Fruit fly (Drosophila melanogaster) whole organism, prepupa: ENCODE measurements around the gene CG14563.

ENCODE experiments used
- Blimp-1 ChIP-seq: fragments of 200-800 bp; sonication (Bioruptor generic); optimal IDR thresholded peaks from 3 replicates; lab custom pipeline; 2017; ENCODE audit warnings: missing biosample characterization, missing genetic modification characterization, mild to moderate bottlenecking, moderate library complexity, missing genetic modification reagents
- CG10631 ChIP-seq: fragments of 200-800 bp; sonication (Bioruptor generic); optimal IDR thresholded peaks from 2 replicates; lab custom pipeline; 2016; ENCODE audit warnings: missing biosample characterization, missing genetic modification characterization
- CG10669 ChIP-seq: fragments of 200-800 bp; sonication (Bioruptor generic); optimal IDR thresholded peaks from 3 replicates; lab custom pipeline; 2018; ENCODE audit warnings: missing biosample characterization, mild to moderate bottlenecking, missing genetic modification characterization, moderate library complexity
- CG11294 ChIP-seq: fragments of 200-800 bp; sonication (Bioruptor generic); IDR thresholded peaks from 2 replicates; pipeline ENCODE4 v1.3.6; 2022; ENCODE audit warnings: missing biosample characterization, missing genetic modification characterization
- CG11762 ChIP-seq: fragments of 200-800 bp; sonication (Bioruptor generic); optimal IDR thresholded peaks from 3 replicates; lab custom pipeline; 2016; ENCODE audit warnings: missing biosample characterization, missing genetic modification characterization; ENCODE audit not compliant: insufficient read depth
- CG11902 ChIP-seq: fragments of 200-800 bp; sonication (Bioruptor generic); optimal IDR thresholded peaks from 3 replicates; lab custom pipeline; 2016; ENCODE audit warnings: missing biosample characterization, missing genetic modification characterization
- CG15336 ChIP-seq: fragments of 200-800 bp; sonication (Bioruptor generic); IDR thresholded peaks from 2 replicates; pipeline ENCODE4 v1.3.6; 2022; ENCODE audit warnings: missing biosample characterization, missing genetic modification characterization
- CG16779 ChIP-seq: fragments of 200-800 bp; sonication (Bioruptor generic); optimal IDR thresholded peaks from 3 replicates; lab custom pipeline; 2017; ENCODE audit warnings: missing biosample characterization, mild to moderate bottlenecking, missing genetic modification characterization
- CG31627 ChIP-seq: fragments of 200-800 bp; sonication (Bioruptor generic); optimal IDR thresholded peaks from 3 replicates; lab custom pipeline; 2016; ENCODE audit warnings: missing biosample characterization, missing genetic modification characterization
- CG34406 ChIP-seq: fragments of 200-800 bp; sonication (Bioruptor generic); optimal IDR thresholded peaks from 3 replicates; lab custom pipeline; 2016; ENCODE audit warnings: missing biosample characterization, missing genetic modification characterization
- CG3919 ChIP-seq: fragments of 200-800 bp; sonication (Bioruptor generic); optimal IDR thresholded peaks from 3 replicates; lab custom pipeline; 2016; ENCODE audit warnings: missing biosample characterization, missing genetic modification characterization
- CG4318 ChIP-seq: fragments of 200-800 bp; sonication (Bioruptor generic); optimal IDR thresholded peaks from 3 replicates; lab custom pipeline; 2017; ENCODE audit warnings: missing biosample characterization, mild to moderate bottlenecking, missing genetic modification characterization
- CG6163 ChIP-seq: fragments of 200-800 bp; sonication (Bioruptor generic); IDR thresholded peaks from 3 replicates; pipeline ENCODE4 v1.3.6; 2022; ENCODE audit warnings: missing biosample characterization, missing genetic modification characterization
- CG6276 ChIP-seq: fragments of 200-800 bp; sonication (Bioruptor generic); optimal IDR thresholded peaks from 2 replicates; lab custom pipeline; 2017; ENCODE audit warnings: missing biosample characterization, mild to moderate bottlenecking, missing genetic modification characterization
- CG6792 ChIP-seq: fragments of 200-800 bp; sonication (Bioruptor generic); optimal IDR thresholded peaks from 3 replicates; lab custom pipeline; 2016; ENCODE audit warnings: missing biosample characterization, missing genetic modification characterization
- CG7368 ChIP-seq: fragments of 200-800 bp; sonication (Bioruptor generic); optimal IDR thresholded peaks from 3 replicates; lab custom pipeline; 2016; ENCODE audit warnings: missing biosample characterization, missing genetic modification characterization
- CG8119 ChIP-seq: fragments of 200-800 bp; sonication (Bioruptor generic); IDR thresholded peaks from 3 replicates; pipeline ENCODE4 v1.3.6; 2022; ENCODE audit warnings: missing biosample characterization, missing genetic modification characterization
- CG8319 ChIP-seq: fragments of 200-800 bp; sonication (Bioruptor generic); optimal IDR thresholded peaks from 3 replicates; lab custom pipeline; 2016; ENCODE audit warnings: missing biosample characterization, missing genetic modification characterization
- CG9139 ChIP-seq: fragments of 200-800 bp; sonication (Bioruptor generic); optimal IDR thresholded peaks from 3 replicates; lab custom pipeline; 2017; ENCODE audit warnings: missing biosample characterization, mild to moderate bottlenecking, missing genetic modification characterization
- Eip75B ChIP-seq: fragments of 200-800 bp; sonication (Bioruptor generic); optimal IDR thresholded peaks from 3 replicates; lab custom pipeline; 2016; ENCODE audit warnings: missing biosample characterization, missing genetic modification characterization
- Eip93F ChIP-seq: fragments of 200-800 bp; sonication (Bioruptor generic); optimal IDR thresholded peaks from 2 replicates; lab custom pipeline; 2016; ENCODE audit warnings: missing biosample characterization, mild to moderate bottlenecking, missing genetic modification characterization
- Ets21C ChIP-seq: fragments of 200-800 bp; sonication (Bioruptor generic); optimal IDR thresholded peaks from 3 replicates; lab custom pipeline; 2016; ENCODE audit warnings: missing biosample characterization, missing genetic modification characterization
- Ets96B ChIP-seq: fragments of 200-800 bp; optimal IDR thresholded peaks from 2 replicates; lab custom pipeline; 2019; ENCODE audit warnings: missing biosample characterization, mild to moderate bottlenecking, missing genetic modification characterization, moderate library complexity
- Gug ChIP-seq: fragments of 200-800 bp; sonication (Bioruptor generic); IDR thresholded peaks from 2 replicates; pipeline ENCODE4 v1.3.6; 2022; ENCODE audit warnings: missing biosample characterization, missing genetic modification characterization
- Hr38 ChIP-seq: sonication (Bioruptor generic); optimal IDR thresholded peaks from 2 replicates; lab custom pipeline; 2016; ENCODE audit warnings: missing biosample characterization, missing genetic modification characterization
- Hr39 ChIP-seq: fragments of 200-800 bp; sonication (Bioruptor generic); optimal IDR thresholded peaks from 2 replicates; lab custom pipeline; 2016; ENCODE audit warnings: missing biosample characterization, missing genetic modification characterization
- Hr4 ChIP-seq: fragments of 200-800 bp; sonication (Bioruptor generic); optimal IDR thresholded peaks from 3 replicates; lab custom pipeline; 2016; ENCODE audit warnings: missing biosample characterization, missing genetic modification characterization
- Met ChIP-seq: fragments of 200-800 bp; sonication (Bioruptor generic); optimal IDR thresholded peaks from 3 replicates; lab custom pipeline; 2016; ENCODE audit warnings: missing biosample characterization, missing genetic modification characterization
- OdsH ChIP-seq: fragments of 200-800 bp; sonication (Bioruptor generic); optimal IDR thresholded peaks from 3 replicates; lab custom pipeline; 2016; ENCODE audit warnings: missing biosample characterization, missing genetic modification characterization
- Smox ChIP-seq: fragments of 200-800 bp; sonication (Bioruptor generic); optimal IDR thresholded peaks from 3 replicates; lab custom pipeline; 2016; ENCODE audit warnings: missing biosample characterization, missing genetic modification characterization
- Sox102F ChIP-seq: fragments of 200-800 bp; sonication (Bioruptor generic); optimal IDR thresholded peaks from 2 replicates; lab custom pipeline; 2016; ENCODE audit warnings: missing biosample characterization, mild to moderate bottlenecking, missing genetic modification characterization
- Sox14 ChIP-seq: fragments of 200-800 bp; sonication (Bioruptor generic); optimal IDR thresholded peaks from 3 replicates; lab custom pipeline; 2016; ENCODE audit warnings: missing biosample characterization, missing genetic modification characterization
- Sox15 ChIP-seq: fragments of 200-800 bp; sonication (Bioruptor generic); optimal IDR thresholded peaks from 3 replicates; lab custom pipeline; 2016; ENCODE audit warnings: missing biosample characterization, missing genetic modification characterization
- achi ChIP-seq: fragments of 200-800 bp; sonication (Bioruptor generic); optimal IDR thresholded peaks from 3 replicates; lab custom pipeline; 2016; ENCODE audit warnings: missing biosample characterization, missing genetic modification characterization
- acj6 ChIP-seq: fragments of 200-800 bp; sonication (Bioruptor generic); optimal IDR thresholded peaks from 3 replicates; lab custom pipeline; 2016; ENCODE audit warnings: missing biosample characterization, missing genetic modification characterization
- dac ChIP-seq: fragments of 200-800 bp; sonication (Bioruptor generic); optimal IDR thresholded peaks from 2 replicates; lab custom pipeline; 2017; ENCODE audit warnings: missing biosample characterization, mild to moderate bottlenecking, missing genetic modification characterization
- dsx ChIP-seq: fragments of 200-800 bp; optimal IDR thresholded peaks from 3 replicates; lab custom pipeline; 2019; ENCODE audit warnings: missing biosample characterization, mild to moderate bottlenecking, missing genetic modification characterization, moderate library complexity; ENCODE audit not compliant: poor library complexity, severe bottlenecking
- eg ChIP-seq: fragments of 200-800 bp; sonication (Bioruptor generic); IDR thresholded peaks from 3 replicates; pipeline ENCODE4 v1.3.6; 2022; ENCODE audit warnings: missing biosample characterization, missing genetic modification characterization
- esn ChIP-seq: fragments of 200-800 bp; sonication (Bioruptor generic); optimal IDR thresholded peaks from 2 replicates; lab custom pipeline; 2016; ENCODE audit warnings: missing biosample characterization, mild to moderate bottlenecking, missing genetic modification characterization, moderate library complexity
- fd59A ChIP-seq: fragments of 200-800 bp; sonication (Bioruptor generic); optimal IDR thresholded peaks from 2 replicates; lab custom pipeline; 2017; ENCODE audit warnings: missing biosample characterization, mild to moderate bottlenecking, missing genetic modification characterization, missing genetic modification reagents
- fd85E ChIP-seq: fragments of 200-800 bp; sonication (Bioruptor generic); optimal IDR thresholded peaks from 3 replicates; lab custom pipeline; 2016; ENCODE audit warnings: missing biosample characterization, missing genetic modification characterization
- fkh ChIP-seq: fragments of 200-800 bp; sonication (Bioruptor generic); optimal IDR thresholded peaks from 3 replicates; lab custom pipeline; 2017; ENCODE audit warnings: missing biosample characterization, mild to moderate bottlenecking, missing genetic modification characterization, moderate library complexity
- lz ChIP-seq: fragments of 200-800 bp; sonication (Bioruptor generic); optimal IDR thresholded peaks from 3 replicates; lab custom pipeline; 2016; ENCODE audit warnings: missing biosample characterization, missing genetic modification characterization
- net ChIP-seq: fragments of 200-800 bp; sonication (Bioruptor generic); optimal IDR thresholded peaks from 3 replicates; lab custom pipeline; 2016; ENCODE audit warnings: missing biosample characterization, missing genetic modification characterization
- pdm3 ChIP-seq: fragments of 200-800 bp; sonication (Bioruptor generic); optimal IDR thresholded peaks from 3 replicates; lab custom pipeline; 2016; ENCODE audit warnings: missing biosample characterization, missing genetic modification characterization
- salr ChIP-seq, 2 experiments: fragments of 200-800 bp; sonication (Bioruptor generic); optimal IDR thresholded peaks; 3 replicates each; lab custom pipeline; 2016 to 2018; ENCODE audit warnings: missing biosample characterization in 2 of 2, missing genetic modification characterization in 2 of 2, mild to moderate bottlenecking in 1 of 2
- spab ChIP-seq: fragments of 200-800 bp; sonication (Bioruptor generic); optimal IDR thresholded peaks from 2 replicates; lab custom pipeline; 2017; ENCODE audit warnings: missing biosample characterization, mild to moderate bottlenecking, missing genetic modification characterization, missing genetic modification reagents
- svp ChIP-seq: fragments of 200-800 bp; sonication (Bioruptor generic); peaks from one replicate; lab custom pipeline; 2016; ENCODE audit warnings: missing biosample characterization, missing genetic modification characterization
- topi ChIP-seq: fragments of 200-800 bp; sonication (Bioruptor generic); optimal IDR thresholded peaks from 3 replicates; lab custom pipeline; 2016; ENCODE audit warnings: missing biosample characterization, missing genetic modification characterization
- vri ChIP-seq: fragments of 200-800 bp; sonication (Bioruptor generic); optimal IDR thresholded peaks from 3 replicates; lab custom pipeline; 2016; ENCODE audit warnings: missing biosample characterization, mild to moderate bottlenecking, missing genetic modification characterization

Gene CG14563

DNA sequence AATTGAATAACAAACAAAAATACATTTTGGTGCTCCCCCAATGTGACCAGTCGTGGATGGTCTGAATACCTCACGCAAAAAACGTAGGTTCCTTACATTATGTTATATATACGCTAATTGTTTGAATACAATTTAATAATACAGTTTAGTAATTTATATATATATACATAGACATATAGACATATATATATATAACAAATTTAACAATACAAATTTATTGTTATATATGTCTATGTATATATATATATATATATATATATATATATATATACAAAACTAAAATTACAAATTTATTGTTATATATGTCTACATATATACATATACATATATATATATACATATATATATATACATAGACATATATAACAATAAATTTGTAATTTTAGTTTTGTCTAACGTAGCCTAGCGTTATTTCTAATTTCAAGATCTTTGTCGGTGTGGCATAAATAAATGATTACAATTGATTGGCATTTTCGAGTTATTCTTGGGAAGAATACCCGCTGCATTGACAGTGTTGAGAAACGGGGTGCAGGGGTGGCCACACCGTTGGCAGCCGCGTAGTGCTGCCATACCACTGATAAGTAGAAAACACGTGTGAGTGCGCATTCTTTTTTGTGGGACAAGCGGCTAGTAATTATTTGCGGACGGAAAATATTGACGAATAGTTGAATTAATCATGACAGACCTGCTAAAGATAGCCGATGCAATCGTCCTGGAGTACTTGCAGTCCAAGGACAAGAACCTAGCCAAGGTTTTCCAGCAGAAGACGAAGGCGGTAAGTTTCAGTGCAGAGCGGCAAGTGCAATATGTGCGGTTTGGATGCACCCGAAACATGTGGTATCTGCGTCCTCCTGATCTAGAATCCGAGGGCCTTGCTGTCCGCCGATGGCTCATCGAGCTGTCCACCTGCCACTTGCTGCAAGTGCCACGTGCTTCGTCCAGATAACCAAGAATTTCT, 9.7 kb downstream of the CG14563 start, which contains the start of the genes CG7148 and Nopp140:
CG7148 (minus strand) TSS at position 51 of the 958 bp plus-strand sequence.
Nopp140 (plus strand) TSS at position 572 of the 958 bp plus-strand sequence.
- peak; percentile 73 for TF ChIP-seq CG6163 (GFP tag; lab: Robert Waterston, UW)
- TF ChIP-seq pdm3 (GFP tag; lab: Kevin White, UChicago), result no peak
- no peak for TF ChIP-seq CG11294
- peak; percentile 58 for TF ChIP-seq CG7368 (GFP tag; lab: Kevin White, UChicago)
- peak; percentile 65 for TF ChIP-seq CG10631 (GFP tag; lab: Kevin White, UChicago)
- TF ChIP-seq salr (GFP tag; optimal IDR thresholded peaks at IDR 0.05; lab: Kevin White, UChicago), result peak in 1 of 2 experiments; percentile 18
- TF ChIP-seq esn (GFP tag; lab: Kevin White, UChicago), result peak; percentile 59
- no peak for TF ChIP-seq fd85E
- no peak for TF ChIP-seq Eip75B
- no peak for TF ChIP-seq CG4318 (GFP tag; lab: Kevin White, UChicago)
- TF ChIP-seq CG16779 (tag; lab: Kevin White, UChicago), result no peak
- peak; percentile 41 for TF ChIP-seq dac
- TF ChIP-seq CG11902 (GFP tag; lab: Kevin White, UChicago), result peak; percentile 42
- no peak for TF ChIP-seq CG9139 (GFP tag; lab: Kevin White, UChicago)
- no peak for TF ChIP-seq Blimp-1 (GFP tag; lab: Kevin White, UChicago)
- TF ChIP-seq CG8119, result 0 out of 3 replicates have a peak, but pooled peaks have one; percentile 45
- peak; percentile 51 for TF ChIP-seq lz
- TF ChIP-seq Hr38 (GFP tag; lab: Kevin White, UChicago), result no peak
- TF ChIP-seq acj6 (GFP tag; lab: Kevin White, UChicago), result peak; percentile 60
- peak; percentile 38; the same call in 1 of the 2 replicates for TF ChIP-seq CG15336 (GFP tag; lab: Robert Waterston, UW)
- peak; percentile 41 for TF ChIP-seq svp
- no peak for TF ChIP-seq Eip93F
- peak; percentile 8 for TF ChIP-seq CG8319 (GFP tag; lab: Kevin White, UChicago)
- TF ChIP-seq Smox (GFP tag; lab: Kevin White, UChicago), result no peak
- peak; percentile 52 for TF ChIP-seq Hr4 (GFP tag; lab: Kevin White, UChicago)
- peak; percentile 6 for TF ChIP-seq CG11762 (GFP tag; lab: Kevin White, UChicago)
- TF ChIP-seq fkh (GFP tag; lab: Kevin White, UChicago), result no peak
- TF ChIP-seq achi, result no peak
- no peak for TF ChIP-seq CG10669 (GFP tag; lab: Kevin White, UChicago)
- peak; percentile 52 for TF ChIP-seq CG34406 (GFP tag; lab: Kevin White, UChicago)
- TF ChIP-seq Hr39, result peak; percentile 63
- TF ChIP-seq fd59A (GFP tag; lab: Kevin White, UChicago), result no peak
- TF ChIP-seq vri (GFP tag; lab: Kevin White, UChicago), result no peak
- peak; percentile 85 for TF ChIP-seq eg (GFP tag; lab: Robert Waterston, UW)
- TF ChIP-seq spab (GFP tag; lab: Kevin White, UChicago), result no peak
- TF ChIP-seq CG6792 (GFP tag; lab: Kevin White, UChicago), result peak; percentile 48
- TF ChIP-seq CG6276, result no peak
- peak; percentile 74 for TF ChIP-seq CG3919
- no peak for TF ChIP-seq Ets21C (GFP tag; lab: Kevin White, UChicago)
- peak; percentile 62 for TF ChIP-seq net
- peak; percentile 36 for TF ChIP-seq Sox15 (GFP tag; lab: Kevin White, UChicago)
- TF ChIP-seq Sox14 (GFP tag; lab: Kevin White, UChicago), result peak; percentile 37
- TF ChIP-seq CG31627 (GFP tag; lab: Kevin White, UChicago), result peak; percentile 70
- TF ChIP-seq Ets96B, result peak; percentile 23
- no peak for TF ChIP-seq Gug (GFP tag; lab: Robert Waterston, UW)
- peak; percentile 60 for TF ChIP-seq OdsH (GFP tag; lab: Kevin White, UChicago)
- TF ChIP-seq topi (GFP tag; lab: Kevin White, UChicago), result peak; percentile 53
- TF ChIP-seq Met, result no peak
- TF ChIP-seq dsx (GFP tag; lab: Kevin White, UChicago), result peak; percentile 43
- no peak for TF ChIP-seq Sox102F (GFP tag; lab: Kevin White, UChicago)
